Worm (Caenorhabditis elegans): ENCODE results near the gene scl-23.

The scl-23 gene

ce11 chrIV:125881-126781 lies 36.2 kb upstream of the scl-23 start, which contains the start of the genes grld-1 and cox-6C:
Gene grld-1, minus strand, starts transcription at chrIV:125931.
Gene cox-6C, plus strand, starts transcription at chrIV:126731.
- TF ChIP-seq ztf-11 (tag; optimal IDR thresholded peaks at IDR 0.05), result no peak
- TF ChIP-seq mls-2 (tag; optimal IDR thresholded peaks at IDR 0.05), result no peak
- TF ChIP-seq mep-1 (tag; optimal IDR thresholded peaks at IDR 0.05), result peak; percentile 84
- peak; percentile 18 for TF ChIP-seq nhr-237 (tag; optimal IDR thresholded peaks at IDR 0.05)
- TF ChIP-seq hlh-1 (tag; optimal IDR thresholded peaks at IDR 0.05), result no peak
- no peak for TF ChIP-seq lin-32 (GFP tag; optimal IDR thresholded peaks at IDR 0.05)
- no peak for TF ChIP-seq sptf-1 (tag; optimal IDR thresholded peaks at IDR 0.05)
- TF ChIP-seq nhr-12 (tag; optimal IDR thresholded peaks at IDR 0.05), result no peak
- peak; percentile 49 for TF ChIP-seq ces-1 (GFP tag; optimal IDR thresholded peaks at IDR 0.05)
- no peak for TF ChIP-seq unc-62 (GFP tag; optimal IDR thresholded peaks at IDR 0.05)
- no peak for TF ChIP-seq blmp-1 (tag; optimal IDR thresholded peaks at IDR 0.05)
- TF ChIP-seq nhr-28 (tag; optimal IDR thresholded peaks at IDR 0.05), result no peak
- no peak for TF ChIP-seq pha-4 (tag; optimal IDR thresholded peaks at IDR 0.05)
- no peak for TF ChIP-seq flh-1 (GFP tag; optimal IDR thresholded peaks at IDR 0.05)
- peak; percentile 94 for TF ChIP-seq lsy-2 (tag; optimal IDR thresholded peaks at IDR 0.05)
- no peak for TF ChIP-seq snpc-4 (tag; optimal IDR thresholded peaks at IDR 0.05)
- peak; percentile 19 for TF ChIP-seq ceh-39 (tag; optimal IDR thresholded peaks at IDR 0.05)
- TF ChIP-seq unc-120 (tag; optimal IDR thresholded peaks at IDR 0.05; ENCODE audit: poor library complexity, severe bottlenecking), result peak; percentile 81
- TF ChIP-seq elt-3 (tag; optimal IDR thresholded peaks at IDR 0.05), result no peak
- peak; percentile 25 for TF ChIP-seq ceh-83 (GFP tag; optimal IDR thresholded peaks at IDR 0.05)
- no peak for TF ChIP-seq sem-2 (GFP tag; optimal IDR thresholded peaks at IDR 0.05)
- peak; percentile 66 for TF ChIP-seq lin-13 (tag; optimal IDR thresholded peaks at IDR 0.05)
- no peak for TF ChIP-seq nhr-2 (tag; optimal IDR thresholded peaks at IDR 0.05)
- TF ChIP-seq elt-1 (tag; optimal IDR thresholded peaks at IDR 0.05; ENCODE audit: borderline replicate concordance, insufficient read depth), result no peak
- peak; percentile 34 for TF ChIP-seq drap-1 (GFP tag; optimal IDR thresholded peaks at IDR 0.05)
- no peak for TF ChIP-seq mab-5 (tag; optimal IDR thresholded peaks at IDR 0.05)
- TF ChIP-seq zip-8 (tag; optimal IDR thresholded peaks at IDR 0.05), result no peak
- TF ChIP-seq ham-2 (GFP tag; optimal IDR thresholded peaks at IDR 0.05), result no peak
- no peak for TF ChIP-seq bed-3 (GFP tag; optimal IDR thresholded peaks at IDR 0.05)
- no peak for TF ChIP-seq tbx-8 (GFP tag; optimal IDR thresholded peaks at IDR 0.05)
- TF ChIP-seq unc-39 (tag; optimal IDR thresholded peaks at IDR 0.05), result no peak
- TF ChIP-seq cnd-1 (tag; optimal IDR thresholded peaks at IDR 0.05), result no peak
- peak; percentile 8 for TF ChIP-seq ceh-43 (GFP tag; optimal IDR thresholded peaks at IDR 0.05)
- TF ChIP-seq nhr-76 (tag; optimal IDR thresholded peaks at IDR 0.05), result no peak
- TF ChIP-seq M03D4.4 (tag; optimal IDR thresholded peaks at IDR 0.05), result no peak

DNA sequence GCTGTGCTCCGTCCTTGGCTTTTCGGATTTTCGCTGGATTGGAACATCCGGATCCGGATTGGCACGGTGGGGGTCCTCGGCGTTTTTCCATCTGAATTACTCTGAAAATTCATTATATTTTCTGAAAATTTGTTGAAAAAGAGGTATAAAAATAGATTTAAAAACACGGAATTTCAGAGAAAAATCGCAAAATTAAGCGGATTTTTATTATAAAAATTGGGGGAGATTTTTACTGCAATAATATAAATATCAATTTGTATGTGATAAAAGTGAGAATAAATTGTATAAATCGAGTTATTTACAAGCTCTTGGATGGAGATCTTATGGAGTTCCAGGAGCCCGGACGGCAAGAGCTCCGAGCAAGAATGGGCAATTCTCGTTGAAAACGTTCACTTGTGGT lies 31.7 kb upstream of the scl-23 start, which contains the start of gene tut-1:
tut-1 (minus strand) TSS at position 101 of the 400 bp plus-strand sequence.
- no peak for TF ChIP-seq drap-1 (GFP tag; optimal IDR thresholded peaks at IDR 0.05)
- no peak for TF ChIP-seq tbx-8 (GFP tag; optimal IDR thresholded peaks at IDR 0.05)
- no peak for TF ChIP-seq zip-8 (tag; optimal IDR thresholded peaks at IDR 0.05)
- no peak for TF ChIP-seq blmp-1 (tag; optimal IDR thresholded peaks at IDR 0.05)
- TF ChIP-seq ceh-43 (GFP tag; optimal IDR thresholded peaks at IDR 0.05), result no peak
- TF ChIP-seq nhr-76 (tag; optimal IDR thresholded peaks at IDR 0.05), result no peak
- TF ChIP-seq unc-62 (GFP tag; optimal IDR thresholded peaks at IDR 0.05), result no peak
- TF ChIP-seq cnd-1 (tag; optimal IDR thresholded peaks at IDR 0.05), result no peak
- TF ChIP-seq ceh-39 (tag; optimal IDR thresholded peaks at IDR 0.05), result no peak
- TF ChIP-seq nhr-12 (tag; optimal IDR thresholded peaks at IDR 0.05), result no peak
- TF ChIP-seq mls-2 (tag; optimal IDR thresholded peaks at IDR 0.05), result no peak
- TF ChIP-seq bed-3 (GFP tag; optimal IDR thresholded peaks at IDR 0.05), result no peak
- TF ChIP-seq snpc-4 (tag; optimal IDR thresholded peaks at IDR 0.05), result no peak
- no peak for TF ChIP-seq elt-1 (tag; optimal IDR thresholded peaks at IDR 0.05; ENCODE audit: borderline replicate concordance, insufficient read depth)
- TF ChIP-seq unc-120 (tag; optimal IDR thresholded peaks at IDR 0.05; ENCODE audit: poor library complexity, severe bottlenecking), result no peak
- no peak for TF ChIP-seq lin-32 (GFP tag; optimal IDR thresholded peaks at IDR 0.05)
- TF ChIP-seq flh-1 (GFP tag; optimal IDR thresholded peaks at IDR 0.05), result no peak
- TF ChIP-seq sem-2 (GFP tag; optimal IDR thresholded peaks at IDR 0.05), result no peak
- TF ChIP-seq nhr-2 (tag; optimal IDR thresholded peaks at IDR 0.05), result no peak
